Worm (Caenorhabditis elegans) whole organism, late embryonic: Measurements from ENCODE around the gene B0244.17.

Experiments used
- T23F11.4 ChIP-seq: fragments of 200-800 bp; sonication (Bioruptor generic); optimal IDR thresholded peaks from 2 replicates; lab custom pipeline; 2018; ENCODE audit warnings: mild to moderate bottlenecking, missing genetic modification characterization, missing compliant biosample characterization
- ahr-1 ChIP-seq: sonication (generic microtip); optimal IDR thresholded peaks from 2 replicates; lab custom pipeline; 2016; ENCODE audit warnings: missing genetic modification characterization, missing compliant biosample characterization
- ama-1 ChIP-seq: fragments of 150-350 bp; optimal IDR thresholded peaks from 2 replicates; lab custom pipeline; 2014
- ceh-14 ChIP-seq: sonication (generic microtip); optimal IDR thresholded peaks from 2 replicates; lab custom pipeline; 2016; ENCODE audit warnings: missing genotype, missing genetic modification characterization, missing compliant biosample characterization
- dve-1 ChIP-seq: sonication (generic microtip); optimal IDR thresholded peaks from 2 replicates; lab custom pipeline; 2017; ENCODE audit warnings: antibody characterized with exemption, mild to moderate bottlenecking, missing genetic modification characterization, missing compliant biosample characterization
- elt-2 ChIP-seq: sonication (generic microtip); optimal IDR thresholded peaks from 2 replicates; lab custom pipeline; 2016; ENCODE audit warnings: missing genetic modification reagents, missing genetic modification characterization, missing compliant biosample characterization
- fkh-6 ChIP-seq: sonication (generic microtip); optimal IDR thresholded peaks from 2 replicates; lab custom pipeline; 2016; ENCODE audit warnings: missing genetic modification characterization, missing compliant biosample characterization
- gmeb-2 ChIP-seq: sonication (generic microtip); optimal IDR thresholded peaks from 2 replicates; lab custom pipeline; 2016; ENCODE audit warnings: missing genetic modification characterization, inconsistent platforms, missing compliant biosample characterization
- hlh-13 ChIP-seq: fragments of 200-800 bp; sonication (Bioruptor generic); optimal IDR thresholded peaks from 2 replicates; lab custom pipeline; 2018; ENCODE audit warnings: mild to moderate bottlenecking, missing genetic modification characterization, missing compliant biosample characterization
- hlh-8 ChIP-seq: sonication (generic microtip); optimal IDR thresholded peaks from 2 replicates; lab custom pipeline; 2016; ENCODE audit warnings: missing genotype, missing genetic modification characterization, missing compliant biosample characterization
- lim-6 ChIP-seq: sonication (generic microtip); optimal IDR thresholded peaks from 2 replicates; lab custom pipeline; 2016; ENCODE audit warnings: missing genetic modification characterization, missing compliant biosample characterization
- nfya-1 ChIP-seq: sonication (generic microtip); optimal IDR thresholded peaks from 2 replicates; lab custom pipeline; 2017; ENCODE audit warnings: missing genetic modification characterization, mild to moderate bottlenecking, missing compliant biosample characterization, antibody characterized with exemption, moderate library complexity
- nhr-11 ChIP-seq: fragments of 150-350 bp; optimal IDR thresholded peaks from 2 replicates; lab custom pipeline; 2014; ENCODE audit warnings: missing biosample characterization, missing genetic modification characterization
- unc-42 ChIP-seq: sonication (generic microtip); optimal IDR thresholded peaks from 2 replicates; lab custom pipeline; 2016; ENCODE audit warnings: missing genotype, missing genetic modification characterization, missing compliant biosample characterization

DNA sequence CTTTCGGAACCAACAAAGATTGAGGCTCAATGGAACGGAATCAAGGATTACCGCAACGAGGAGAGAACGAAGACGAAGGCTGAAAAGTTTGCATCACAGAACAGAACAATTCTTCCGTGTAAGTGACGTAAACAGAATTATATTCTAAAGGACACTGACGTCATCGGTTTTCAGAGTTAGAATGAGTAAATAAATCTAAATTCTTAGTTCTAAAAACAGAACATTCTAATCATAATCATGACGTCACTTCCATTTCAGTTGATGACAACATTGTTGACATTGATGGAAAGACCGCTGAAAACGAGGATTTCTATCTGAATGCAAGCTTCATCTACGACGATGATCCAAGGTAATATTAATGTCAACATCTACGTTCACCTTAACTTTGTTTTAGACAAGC is 31.0 kb downstream of the B0244.17 start:
- TF ChIP-seq hlh-13 (GFP tag; lab: Kevin White, UChicago), result no peak
- no peak for TF ChIP-seq nhr-11
- no peak for TF ChIP-seq ceh-14 (tag; lab: Kevin White, UChicago)
- TF ChIP-seq dve-1 (tag; lab: Kevin White, UChicago), result no peak
- no peak for TF ChIP-seq lim-6 (tag; lab: Kevin White, UChicago)
- TF ChIP-seq T23F11.4 (GFP tag; lab: Kevin White, UChicago), result no peak
- TF ChIP-seq hlh-8, result no peak
- TF ChIP-seq fkh-6 (tag; lab: Kevin White, UChicago), result no peak
- TF ChIP-seq unc-42 (tag; lab: Kevin White, UChicago), result no peak
- TF ChIP-seq gmeb-2, result no peak
- no peak for TF ChIP-seq ahr-1
- no peak for TF ChIP-seq elt-2
- TF ChIP-seq ama-1 (lab: Kevin White, UChicago), result no peak
- TF ChIP-seq nfya-1 (tag; lab: Kevin White, UChicago), result no peak
